Fruit fly (Drosophila melanogaster) whole organism, pupa: ENCODE data around the gene CG11349.

ENCODE experiments used
- CG10348 ChIP-seq: fragments of 200-800 bp; sonication (Bioruptor generic); IDR thresholded peaks from 2 replicates; pipeline ENCODE4 v1.3.6; 2022; ENCODE audit warnings: missing biosample characterization, missing genetic modification characterization
- CG12605 ChIP-seq: fragments of 200-800 bp; sonication (Bioruptor generic); IDR thresholded peaks from 2 replicates; pipeline ENCODE4 v1.3.6; 2022; ENCODE audit warnings: missing biosample characterization, missing genetic modification characterization
- CG13204 ChIP-seq: fragments of 200-800 bp; sonication (Bioruptor generic); optimal IDR thresholded peaks from 2 replicates; lab custom pipeline; 2018; ENCODE audit warnings: missing biosample characterization, mild to moderate bottlenecking, missing genetic modification characterization, moderate library complexity
- CG14655 ChIP-seq: fragments of 200-800 bp; sonication (Bioruptor generic); optimal IDR thresholded peaks from 3 replicates; lab custom pipeline; 2017; ENCODE audit warnings: mild to moderate bottlenecking, missing biosample characterization, missing genetic modification reagents, missing genetic modification characterization
- CG15710 ChIP-seq: fragments of 200-800 bp; sonication (Bioruptor generic); optimal IDR thresholded peaks from 2 replicates; lab custom pipeline; 2018; ENCODE audit warnings: missing biosample characterization, mild to moderate bottlenecking, missing genetic modification characterization, moderate library complexity
- CG17806 ChIP-seq: fragments of 200-800 bp; sonication (Bioruptor generic); optimal IDR thresholded peaks from 2 replicates; lab custom pipeline; 2018; ENCODE audit warnings: missing biosample characterization, mild to moderate bottlenecking, missing genetic modification characterization, moderate library complexity
- CG32121 ChIP-seq: fragments of 200-800 bp; sonication (Bioruptor generic); IDR thresholded peaks from 2 replicates; pipeline ENCODE4 v1.3.6; 2022; ENCODE audit warnings: missing biosample characterization, missing genetic modification characterization
- CG34367 ChIP-seq: fragments of 200-800 bp; sonication (Bioruptor generic); optimal IDR thresholded peaks from 2 replicates; lab custom pipeline; 2018; ENCODE audit warnings: missing biosample characterization, mild to moderate bottlenecking, missing genetic modification characterization
- CG4496 ChIP-seq: fragments of 200-800 bp; sonication (Bioruptor generic); IDR thresholded peaks from 3 replicates; pipeline ENCODE4 v1.3.6; 2022; ENCODE audit warnings: missing biosample characterization, missing genetic modification characterization
- CG8159 ChIP-seq: fragments of 200-800 bp; sonication (Bioruptor generic); optimal IDR thresholded peaks from 3 replicates; lab custom pipeline; 2018; ENCODE audit warnings: missing biosample characterization, mild to moderate bottlenecking, missing genetic modification characterization, moderate library complexity
- CG8301 ChIP-seq: fragments of 200-800 bp; sonication (Bioruptor generic); optimal IDR thresholded peaks from 2 replicates; lab custom pipeline; 2018; ENCODE audit warnings: missing biosample characterization, mild to moderate bottlenecking, missing genetic modification characterization
- CG9948 ChIP-seq: fragments of 200-800 bp; sonication (Bioruptor generic); optimal IDR thresholded peaks from 2 replicates; lab custom pipeline; 2018; ENCODE audit warnings: missing biosample characterization, mild to moderate bottlenecking, missing genetic modification characterization, moderate library complexity
- D1 ChIP-seq: fragments of 200-800 bp; sonication (Bioruptor generic); optimal IDR thresholded peaks from 2 replicates; lab custom pipeline; 2018; ENCODE audit warnings: missing biosample characterization, mild to moderate bottlenecking, missing genetic modification characterization, moderate library complexity
- EcR ChIP-seq: fragments of 200-800 bp; sonication (Bioruptor generic); optimal IDR thresholded peaks from 3 replicates; lab custom pipeline; 2019; ENCODE audit warnings: missing biosample characterization, missing genetic modification characterization, mild to moderate bottlenecking, moderate library complexity, missing genetic modification reagents
- Pif1A ChIP-seq: fragments of 200-800 bp; sonication (Bioruptor generic); optimal IDR thresholded peaks from 3 replicates; lab custom pipeline; 2016; ENCODE audit warnings: missing biosample characterization, missing genetic modification characterization
- Pif1B ChIP-seq: fragments of 200-800 bp; sonication (Bioruptor generic); optimal IDR thresholded peaks from 3 replicates; lab custom pipeline; 2016; ENCODE audit warnings: missing biosample characterization, missing genetic modification characterization
- Snoo ChIP-seq: fragments of 200-800 bp; sonication (Bioruptor generic); optimal IDR thresholded peaks from 3 replicates; lab custom pipeline; 2017; ENCODE audit warnings: missing biosample characterization, mild to moderate bottlenecking, missing genetic modification characterization, inconsistent platforms
- fd96Ca ChIP-seq: fragments of 200-800 bp; sonication (Bioruptor generic); IDR thresholded peaks from 3 replicates; pipeline ENCODE4 v1.3.6; 2022; ENCODE audit warnings: missing biosample characterization, missing genetic modification characterization
- rn ChIP-seq: fragments of 200-800 bp; sonication (Bioruptor generic); IDR thresholded peaks from 2 replicates; pipeline ENCODE4 v1.3.6; 2022; ENCODE audit warnings: missing biosample characterization, missing genetic modification characterization

The CG11349 gene

DNA sequence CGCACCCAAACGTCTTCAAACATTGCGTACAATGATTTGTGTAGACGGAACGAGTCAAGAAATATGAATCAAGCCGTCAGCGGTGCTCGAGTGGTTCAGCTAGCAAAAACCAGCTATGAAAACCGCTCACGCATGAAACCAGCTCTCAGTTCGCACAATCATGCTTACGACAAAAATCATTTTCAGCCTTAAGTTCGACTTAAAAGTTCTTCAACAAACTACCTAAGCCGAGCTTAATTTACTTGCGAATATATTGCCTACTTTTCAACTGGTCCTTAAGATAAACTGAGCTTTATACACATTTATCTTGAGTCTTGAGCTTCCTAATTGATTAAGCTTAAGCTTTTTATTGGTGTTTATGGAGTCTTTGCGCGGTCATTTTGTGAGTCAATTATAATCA is 32.7 kb upstream of the CG11349 start:
- TF ChIP-seq CG12605 (GFP tag; lab: Robert Waterston, UW), result no peak
- TF ChIP-seq CG15710, result no peak
- TF ChIP-seq D1, result no peak

DNA sequence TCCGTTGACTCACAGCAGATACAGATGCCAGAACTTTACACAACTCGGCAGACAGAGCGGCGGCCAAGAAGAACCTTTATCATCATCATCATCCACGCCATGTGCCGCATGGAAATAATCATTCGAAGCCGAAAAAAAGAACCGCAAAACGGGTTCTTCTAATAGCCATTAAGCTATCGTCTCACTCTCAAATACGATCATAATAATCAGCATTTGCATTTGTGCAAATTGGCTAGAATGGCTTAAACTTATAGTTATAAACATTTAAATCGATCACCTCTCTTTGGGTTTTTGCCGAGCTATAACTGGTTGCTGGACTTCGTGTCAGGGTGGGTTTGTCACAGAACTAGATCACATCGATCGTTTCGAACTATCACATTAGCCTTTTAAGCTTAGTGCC is 30.7 kb upstream of the CG11349 start:
- TF ChIP-seq CG10348 (GFP tag; lab: Robert Waterston, UW) (no peak), CG14655 (no peak), Pif1B (GFP tag; lab: Kevin White, UChicago) (no peak), Pif1A (GFP tag; lab: Kevin White, UChicago) (no peak), CG9948 (tag; lab: Kevin White, UChicago) (no peak), EcR (GFP tag; lab: Kevin White, UChicago) (no peak), Snoo (tag; lab: Kevin White, UChicago) (no peak), CG34367 (tag; lab: Kevin White, UChicago) (no peak)

DNA sequence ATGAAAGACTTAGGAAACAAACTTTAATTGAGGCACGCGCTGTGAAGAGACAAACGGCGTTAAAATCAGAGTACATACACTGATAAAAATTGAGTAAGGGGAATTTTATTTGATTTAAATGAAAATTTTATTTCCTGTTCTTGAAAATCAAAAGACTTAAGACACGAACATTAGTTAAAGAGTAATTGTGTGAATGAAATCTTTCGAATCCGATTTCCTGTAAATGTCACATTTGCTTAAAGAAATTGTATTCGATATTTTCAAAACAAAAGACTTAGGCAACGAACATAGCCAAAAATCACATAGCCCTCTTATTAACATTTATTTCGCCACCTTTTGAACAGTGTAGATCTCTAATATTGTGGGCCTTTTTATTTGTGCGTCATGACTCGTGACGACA is 27.0 kb upstream of the CG11349 start:
- TF ChIP-seq CG34367 (tag; lab: Kevin White, UChicago) (no peak), D1 (no peak), CG4496 (GFP tag; lab: Robert Waterston, UW) (no peak), CG15710 (no peak), fd96Ca (GFP tag; lab: Robert Waterston, UW) (no peak), rn (GFP tag; lab: Robert Waterston, UW) (no peak), CG17806 (tag; lab: Kevin White, UChicago) (no peak), CG12605 (GFP tag; lab: Robert Waterston, UW) (no peak), CG14655 (no peak), CG32121 (no peak), CG9948 (tag; lab: Kevin White, UChicago) (no peak), Snoo (tag; lab: Kevin White, UChicago) (no peak)

DNA sequence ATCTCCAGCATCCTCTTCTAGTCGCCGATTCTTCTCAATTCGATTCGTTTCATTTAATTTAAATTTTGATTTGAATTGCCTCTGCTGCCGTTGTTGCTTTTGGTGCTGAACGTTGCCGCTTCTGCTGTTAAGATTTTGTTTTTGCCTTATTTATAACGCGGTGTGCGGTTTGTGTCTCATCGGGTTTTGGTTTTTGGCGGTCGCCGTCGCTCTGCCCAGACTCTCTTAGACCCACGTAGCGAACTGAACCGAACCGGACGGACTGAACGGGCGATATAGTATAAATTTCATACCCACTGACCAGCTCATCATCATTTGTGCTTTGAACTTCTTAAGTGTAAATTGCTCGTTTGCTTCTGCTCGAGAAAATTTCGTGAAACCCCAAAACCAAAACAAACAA is 26.6 kb upstream of the CG11349 start, which contains the start of gene CG12607:
TSS of gene CG12607 (plus strand) at position 301 of the 400 bp plus-strand sequence.
- TF ChIP-seq CG15710 (no peak), CG9948 (tag; lab: Kevin White, UChicago) (no peak), D1 (no peak)

DNA sequence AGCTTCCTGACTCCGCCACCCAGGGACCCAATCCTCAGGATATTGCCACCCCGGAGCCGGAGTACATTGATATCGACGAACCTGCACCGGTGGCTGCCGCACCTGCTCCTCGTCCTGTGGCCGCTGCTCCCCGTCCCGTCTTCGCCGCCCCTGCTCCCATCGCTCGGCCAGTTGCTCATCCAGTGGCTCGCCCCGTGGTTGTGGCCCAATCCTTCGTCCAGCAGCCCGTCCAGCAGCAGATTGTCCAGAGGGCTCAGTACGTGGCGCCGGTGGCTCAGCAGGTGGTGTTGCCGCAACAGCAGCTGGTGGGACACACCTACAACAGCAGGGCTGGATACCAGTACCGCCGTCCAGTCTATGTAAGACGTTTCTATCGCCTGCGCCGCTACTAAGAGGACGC is 25.6 kb upstream of the CG11349 start:
- no peak for TF ChIP-seq EcR (GFP tag; lab: Kevin White, UChicago)
- TF ChIP-seq CG9948 (tag; lab: Kevin White, UChicago), result no peak
- TF ChIP-seq CG12605 (GFP tag; lab: Robert Waterston, UW), result no peak
- TF ChIP-seq CG8301 (tag; lab: Kevin White, UChicago), result no peak
- TF ChIP-seq CG17806 (tag; lab: Kevin White, UChicago), result no peak
- no peak for TF ChIP-seq CG8159 (tag; lab: Kevin White, UChicago)

DNA sequence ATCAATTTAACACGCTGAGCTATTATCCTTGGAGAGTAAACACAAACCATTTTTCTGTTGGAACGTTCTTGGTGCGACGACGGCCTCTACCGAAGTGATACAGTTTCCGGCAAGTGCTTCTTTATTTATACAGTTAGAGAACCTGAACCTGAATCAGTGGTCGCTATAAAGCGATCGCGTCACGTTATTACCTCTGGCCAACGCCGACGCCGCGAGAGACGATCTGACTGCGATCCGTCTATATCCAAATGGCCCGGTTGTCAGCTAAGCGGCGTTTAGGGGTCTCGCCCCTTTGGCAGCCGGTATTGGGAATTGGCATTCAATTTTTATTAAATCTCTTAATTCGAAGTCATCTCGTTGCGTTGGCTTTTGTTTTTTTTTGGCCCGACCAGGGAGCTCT is 14.8 kb upstream of the CG11349 start, which contains the start of gene CG11345:
TSS of gene CG11345 (minus strand) at position 101 of the 400 bp plus-strand sequence.
- TF ChIP-seq CG14655, result no peak
- TF ChIP-seq Pif1B (GFP tag; lab: Kevin White, UChicago), result no peak

DNA sequence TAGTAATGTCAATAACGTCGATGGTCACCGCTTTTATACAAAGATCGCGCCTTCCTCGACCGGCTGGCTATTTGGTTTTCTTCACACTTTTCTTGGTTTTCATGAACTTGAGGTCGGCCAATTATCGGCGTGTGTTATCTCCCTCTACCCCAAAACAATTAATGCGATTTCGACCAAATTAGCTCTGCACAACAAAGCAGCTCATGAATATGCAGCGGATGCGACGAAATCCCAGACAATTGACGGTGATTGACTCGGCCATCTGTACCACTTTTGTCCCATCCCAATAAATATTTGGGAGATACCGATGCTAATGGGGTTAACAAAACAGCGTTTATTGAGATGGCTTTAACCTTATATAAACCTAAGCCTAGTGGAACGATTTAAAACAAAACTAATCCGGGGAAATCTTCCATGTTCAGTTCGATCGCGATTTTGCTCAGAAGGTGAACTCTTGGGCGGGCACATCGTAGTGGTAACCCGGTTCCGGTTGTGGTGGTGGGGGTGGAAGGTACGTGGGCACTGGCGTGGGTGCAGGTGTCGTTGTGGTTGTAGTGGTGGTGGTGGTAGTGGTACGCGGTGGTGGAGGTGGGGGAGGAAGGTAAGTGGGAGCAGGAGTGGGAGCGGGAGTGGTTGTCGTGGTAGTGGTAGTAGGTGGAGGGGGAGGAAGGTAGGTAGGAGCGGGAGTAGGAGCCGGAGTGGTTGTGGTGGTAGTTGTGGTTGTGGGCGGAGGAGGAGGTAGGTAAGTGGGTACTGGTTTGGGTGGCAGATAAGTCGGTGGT is 12.4 kb upstream of the CG11349 start, which contains the start of gene CG15022:
TSS of gene CG15022 (minus strand) at position 11 of the 782 bp plus-strand sequence.
- TF ChIP-seq CG17806 (tag; lab: Kevin White, UChicago) (no peak), D1 (no peak), Pif1A (GFP tag; lab: Kevin White, UChicago) (no peak), CG4496 (GFP tag; lab: Robert Waterston, UW) (no peak), Snoo (tag; lab: Kevin White, UChicago) (no peak), CG34367 (tag; lab: Kevin White, UChicago) (no peak), CG32121 (no peak), Pif1B (GFP tag; lab: Kevin White, UChicago) (no peak), CG13204 (no peak), CG12605 (GFP tag; lab: Robert Waterston, UW) (no peak), CG8301 (tag; lab: Kevin White, UChicago) (no peak), CG9948 (tag; lab: Kevin White, UChicago) (no peak), CG15710 (no peak)

DNA sequence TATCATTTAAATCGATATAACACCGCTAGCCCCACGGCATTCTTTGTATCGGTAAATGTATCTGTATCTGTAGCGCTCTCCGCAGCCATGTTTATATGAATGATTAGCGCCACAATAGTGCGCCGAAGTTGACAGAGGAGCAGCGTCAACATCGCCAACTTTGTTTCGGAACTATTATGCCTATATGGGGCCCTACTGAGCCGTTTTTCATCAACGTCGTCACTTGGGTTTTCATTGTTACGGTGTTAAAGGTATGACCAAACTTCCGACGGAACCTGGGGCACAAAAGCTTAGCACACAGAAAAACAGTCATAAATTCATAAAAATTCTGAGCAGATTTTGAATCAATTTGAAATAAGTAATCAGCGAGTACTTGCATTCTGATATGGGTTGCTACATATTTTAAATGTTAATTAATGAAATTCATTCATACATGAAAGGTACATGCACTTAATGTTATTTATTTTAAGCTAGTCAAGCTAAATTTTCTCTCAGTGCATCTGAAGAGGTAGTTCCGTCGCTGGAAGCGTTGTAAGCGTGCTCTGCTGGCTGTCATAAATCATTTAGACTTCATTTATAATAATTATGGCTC is 11.3 kb upstream of the CG11349 start, which contains the start of gene CG15023:
TSS of gene CG15023 (minus strand) at position 51 of the 592 bp plus-strand sequence.
- no peak for TF ChIP-seq fd96Ca (GFP tag; lab: Robert Waterston, UW)
- no peak for TF ChIP-seq EcR (GFP tag; lab: Kevin White, UChicago)
- peak; percentile 12 for TF ChIP-seq CG14655
